Worm (Caenorhabditis elegans): ENCODE measurements around the gene shl-1.

ce11 chrIV:6335908-6336307 is 48.0 kb downstream of the shl-1 start, which contains the start of gene mif-4:
- no peak for TF ChIP-seq snpc-4 (GFP tag; optimal IDR thresholded peaks at IDR 0.05)
- no peak for TF ChIP-seq snpc-4 (tag; optimal IDR thresholded peaks at IDR 0.05)
- no peak for TF ChIP-seq mcd-1 (GFP tag; IDR thresholded peaks at IDR 0.05)
- TF ChIP-seq Y79H2A.3 (GFP tag; conservative IDR thresholded peaks at IDR 0.05): no peak
- TF ChIP-seq lin-54 (GFP tag; optimal IDR thresholded peaks at IDR 0.05): no peak
- TF ChIP-seq ceh-27 (GFP tag; optimal IDR thresholded peaks at IDR 0.05): no peak
- TF ChIP-seq lin-40 (tag; optimal IDR thresholded peaks at IDR 0.05): no peak
- no peak for TF ChIP-seq nhr-80 (tag; optimal IDR thresholded peaks at IDR 0.05)
- no peak for TF ChIP-seq ztf-3 (GFP tag; optimal IDR thresholded peaks at IDR 0.05)
- TF ChIP-seq F57C9.4 (tag; optimal IDR thresholded peaks at IDR 0.05): no peak
- no peak for TF ChIP-seq Y67H2A.10 (GFP tag; conservative IDR thresholded peaks at IDR 0.05)
- no peak for TF ChIP-seq ZK185.1 (tag; optimal IDR thresholded peaks at IDR 0.05; ENCODE audit: poor library complexity, severe bottlenecking)
- no peak for TF ChIP-seq nfya-1 (tag; optimal IDR thresholded peaks at IDR 0.05; ENCODE audit: borderline replicate concordance, insufficient read depth)
- TF ChIP-seq ztf-28 (GFP tag; IDR thresholded peaks at IDR 0.05): no peak

Measured in whole organism, young adult.